In genomic region chrV:18907519-18907918, ce11 we compare ENCODE assay signal across 5 worm cellular contexts.
A peak's percentile ranks its signal among the peaks of the same experiment; 100 is the strongest.
TF ChIP-seq lines count a peak whose summit lies in the region.

No protein-coding gene starts in this region.

TF ChIP-seq in whole organism, L1 larva, 84 proteins besides CTCF, POLR2A, EP300 and RAD21:
- TF ChIP-seq ceh-90 (tag; optimal IDR thresholded peaks at IDR 0.05; lab: Kevin White, UChicago) (no peak), fos-1 (tag; optimal IDR thresholded peaks at IDR 0.05; lab: Kevin White, UChicago) (no peak), blmp-1 (tag; optimal IDR thresholded peaks at IDR 0.05; lab: Kevin White, UChicago) (peak; percentile 55)

TF ChIP-seq in whole organism, L2 larva, 48 proteins besides CTCF, POLR2A, EP300 and RAD21:
- no peak for TF ChIP-seq zag-1 (tag; optimal IDR thresholded peaks at IDR 0.05; lab: Kevin White, UChicago)
- TF ChIP-seq unc-55 (GFP tag; optimal IDR thresholded peaks at IDR 0.05; lab: Kevin White, UChicago), result no peak
- TF ChIP-seq snpc-4 (tag; optimal IDR thresholded peaks at IDR 0.05; lab: Kevin White, UChicago), result no peak
- TF ChIP-seq ztf-4 (tag; optimal IDR thresholded peaks at IDR 0.05; lab: Kevin White, UChicago), result no peak
- TF ChIP-seq nhr-11 (tag; optimal IDR thresholded peaks at IDR 0.05; lab: Kevin White, UChicago), result no peak
- no peak for TF ChIP-seq C34F6.9 (tag; optimal IDR thresholded peaks at IDR 0.05; lab: Kevin White, UChicago)
- TF ChIP-seq skn-1 (tag; optimal IDR thresholded peaks at IDR 0.05; lab: Kevin White, UChicago), result no peak
- peak; percentile 23 for TF ChIP-seq nhr-25 (tag; optimal IDR thresholded peaks at IDR 0.05; lab: Kevin White, UChicago)

TF ChIP-seq in whole organism, L3 larva, 47 proteins besides CTCF, POLR2A, EP300 and RAD21:
- TF ChIP-seq nhr-25 (tag; optimal IDR thresholded peaks at IDR 0.05; lab: Kevin White, UChicago) (peak; percentile 52), lsy-12 (tag; optimal IDR thresholded peaks at IDR 0.05; lab: Kevin White, UChicago) (no peak), elt-1 (tag; optimal IDR thresholded peaks at IDR 0.05; lab: Kevin White, UChicago) (peak; percentile 74)
TF ChIP-seq in whole organism, L3 larva: peak in this region for 2.

TF ChIP-seq in whole organism, L4 larva, 104 proteins besides CTCF, POLR2A, EP300 and RAD21:
- TF ChIP-seq gei-8 (GFP tag; optimal IDR thresholded peaks at IDR 0.05; lab: Kevin White, UChicago), result no peak
- peak; percentile 38 for TF ChIP-seq aha-1 (tag; lab: Kevin White, UChicago)
- TF ChIP-seq nhr-42 (GFP tag; IDR thresholded peaks at IDR 0.05; lab: Robert Waterston, UW), result no peak

TF ChIP-seq in whole organism, mixed stage, embryonic, 35 proteins besides CTCF, POLR2A, EP300 and RAD21:
- TF ChIP-seq lin-13 (tag; optimal IDR thresholded peaks at IDR 0.05; lab: Kevin White, UChicago), result no peak
- peak; percentile 65 for TF ChIP-seq elt-1 (tag; optimal IDR thresholded peaks at IDR 0.05; lab: Kevin White, UChicago; ENCODE audit: borderline replicate concordance, insufficient read depth)
- no peak for TF ChIP-seq hlh-1 (tag; optimal IDR thresholded peaks at IDR 0.05; lab: Kevin White, UChicago)
- no peak for TF ChIP-seq mls-2 (tag; optimal IDR thresholded peaks at IDR 0.05; lab: Kevin White, UChicago)
- no peak for TF ChIP-seq mep-1 (tag; optimal IDR thresholded peaks at IDR 0.05; lab: Kevin White, UChicago)

Comparison
In these comparisons a context has a peak if more than half of its experiments do, and no peak if none do; other contexts are left out.
1. Of the 29 proteins assayed by ChIP-seq in both whole organism, L4 larva and whole organism, L1 larva: peak only in whole organism, L4 larva: aha-1; only in whole organism, L1 larva: none; in both: none; in neither: 28.